Fruit fly (Drosophila melanogaster): ENCODE results near the gene CG34155.

dm6 chr3R:30514255-30514827 lies 45.7 kb downstream of the CG34155 start, which contains the start of the genes CG31524 and CG9698:
- TF ChIP-seq cnc (optimal IDR thresholded peaks at IDR 0.05): no peak
- no peak for TF ChIP-seq CG33017 (tag; optimal IDR thresholded peaks at IDR 0.05)
